Fruit fly (Drosophila melanogaster): Measurements from ENCODE around the gene Ndc1.

dm6 chr3R:23911073-23911690 is 13.0 kb upstream of the Ndc1 start:
- TF ChIP-seq Sin3A (optimal IDR thresholded peaks at IDR 0.05) (no peak), psq (optimal IDR thresholded peaks at IDR 0.05) (no peak), insv (optimal IDR thresholded peaks at IDR 0.05) (no peak)

All from Kc167 (cell line).